Fruit fly (Drosophila melanogaster): ENCODE measurements around the gene Uch.

Uch gene

DNA sequence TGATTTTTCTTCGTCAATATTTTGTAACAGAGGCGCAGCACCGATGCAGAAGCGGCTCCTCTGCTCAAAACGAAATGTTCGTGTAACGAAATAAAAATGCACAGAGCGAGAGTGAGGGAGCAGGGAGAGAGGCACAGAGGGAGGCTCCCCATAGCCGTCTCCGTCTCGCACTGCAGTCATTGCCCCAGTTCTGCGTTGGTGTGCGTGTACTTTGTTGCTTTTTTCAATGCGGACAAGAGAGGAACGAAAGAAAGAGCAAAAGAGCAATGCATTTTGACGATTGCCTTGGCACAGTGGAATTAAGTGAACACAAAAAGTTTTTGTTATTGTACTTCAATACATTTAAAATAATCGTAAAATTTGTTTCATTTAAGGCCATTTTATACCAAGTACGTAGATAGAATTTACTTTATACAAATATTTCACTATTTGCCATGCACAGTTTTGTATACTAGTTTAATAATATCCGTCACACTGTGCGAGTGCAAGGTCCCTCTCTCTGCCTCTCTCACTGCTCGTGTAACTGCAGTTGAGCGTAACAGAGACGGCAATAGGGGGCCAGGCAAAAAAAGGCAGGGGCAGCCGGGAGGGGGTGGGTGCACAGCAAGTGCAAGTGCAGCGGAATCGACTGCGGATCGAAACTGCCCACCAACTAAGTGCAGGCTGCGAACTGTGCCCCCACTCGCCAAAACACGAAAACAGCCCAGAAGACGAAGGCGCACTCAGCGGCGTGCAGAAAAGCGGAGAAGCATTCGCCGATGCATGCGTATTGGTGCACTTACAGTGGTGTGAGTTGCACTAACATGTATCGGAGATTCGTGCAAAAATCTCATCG, 11.8 kb downstream of the Uch start (continued):
- TF ChIP-seq exex (tag; optimal IDR thresholded peaks at IDR 0.05) = peak; percentile 59
- peak; percentile 99 for TF ChIP-seq Sox100B (GFP tag; optimal IDR thresholded peaks at IDR 0.05)
- peak; percentile 99 for TF ChIP-seq CG32772 (GFP tag; IDR thresholded peaks at IDR 0.05)
- TF ChIP-seq esg (GFP tag; conservative IDR thresholded peaks at IDR 0.05) = peak; percentile 98
- peak; percentile 92 for TF ChIP-seq eyg (GFP tag; optimal IDR thresholded peaks at IDR 0.05)
- TF ChIP-seq br (optimal IDR thresholded peaks at IDR 0.05) = no peak
- TF ChIP-seq crp (GFP tag; optimal IDR thresholded peaks at IDR 0.05) = peak; percentile 52 to 73
- TF ChIP-seq Bdp1 (GFP tag; optimal IDR thresholded peaks at IDR 0.05) = peak; percentile 92
- TF ChIP-seq CG15011 (GFP tag; optimal IDR thresholded peaks at IDR 0.05) = peak; percentile 95
- TF ChIP-seq CG6813 (GFP tag; optimal IDR thresholded peaks at IDR 0.05) = peak; percentile 99
- TF ChIP-seq pros (GFP tag; optimal IDR thresholded peaks at IDR 0.05) = peak; percentile 77
- peak; percentile 94 for TF ChIP-seq Ravus (GFP tag; IDR thresholded peaks at IDR 0.05)
- TF ChIP-seq CG15269 (tag; optimal IDR thresholded peaks at IDR 0.05) = peak; percentile 96
- TF ChIP-seq fd3F (GFP tag; optimal IDR thresholded peaks at IDR 0.05) = peak; percentile 76
- peak; percentile 96 for TF ChIP-seq CG4854 (GFP tag; optimal IDR thresholded peaks at IDR 0.05)
- TF ChIP-seq Dfd (GFP tag; optimal IDR thresholded peaks at IDR 0.05) = no peak
- TF ChIP-seq bowl (GFP tag; IDR thresholded peaks at IDR 0.05) = peak; percentile 95
- TF ChIP-seq Ets65A (GFP tag) = peak; percentile 99
- TF ChIP-seq schlank (tag; optimal IDR thresholded peaks at IDR 0.05) = peak; percentile 59
- peak; percentile 74 for TF ChIP-seq Sry-δ (GFP tag; optimal IDR thresholded peaks at IDR 0.05)
- peak; percentile 97 for TF ChIP-seq HHEX (GFP tag; optimal IDR thresholded peaks at IDR 0.05)
- TF ChIP-seq tx (GFP tag; optimal IDR thresholded peaks at IDR 0.05) = peak; percentile 97
- peak; percentile 99 for TF ChIP-seq zen (tag; optimal IDR thresholded peaks at IDR 0.05)
- peak; percentile 98 for TF ChIP-seq CG14050 (GFP tag; IDR thresholded peaks at IDR 0.05)
- peak; percentile 95 for TF ChIP-seq sr (GFP tag; IDR thresholded peaks at IDR 0.05)
- peak; percentile 98 for TF ChIP-seq CG10431 (GFP tag; optimal IDR thresholded peaks at IDR 0.05)
- no peak for TF ChIP-seq zfh2 (GFP tag; optimal IDR thresholded peaks at IDR 0.05)
- TF ChIP-seq klu (GFP tag; IDR thresholded peaks at IDR 0.05) = peak; percentile 89
- peak; percentile 90 for TF ChIP-seq cwo (GFP tag; optimal IDR thresholded peaks at IDR 0.05)
- peak; percentile 99 for TF ChIP-seq ttk (GFP tag; IDR thresholded peaks at IDR 0.05)
- peak; percentile 84; the same call in 1 of the 2 replicates for TF ChIP-seq wdn (GFP tag; IDR thresholded peaks at IDR 0.05)
- peak; percentile 99 for TF ChIP-seq Mes4 (GFP tag; optimal IDR thresholded peaks at IDR 0.05)
- peak; percentile 93 for TF ChIP-seq CG3838 (GFP tag; optimal IDR thresholded peaks at IDR 0.05)
- peak; percentile 97 for TF ChIP-seq Abd-B (GFP tag; optimal IDR thresholded peaks at IDR 0.05)
- peak; percentile 100 for TF ChIP-seq CG17359 (tag; optimal IDR thresholded peaks at IDR 0.05)
- TF ChIP-seq CG31365 (tag; optimal IDR thresholded peaks at IDR 0.05) = peak; percentile 91
- TF ChIP-seq abd-A (tag; optimal IDR thresholded peaks at IDR 0.05) = peak; percentile 51
- no peak for TF ChIP-seq luna (GFP tag; optimal IDR thresholded peaks at IDR 0.05)
- no peak for TF ChIP-seq pfk (GFP tag; optimal IDR thresholded peaks at IDR 0.05)
- peak; percentile 96 for TF ChIP-seq Neu2 (GFP tag; optimal IDR thresholded peaks at IDR 0.05; ENCODE audit: borderline replicate concordance)
- TF ChIP-seq CG16863 (GFP tag; optimal IDR thresholded peaks at IDR 0.05) = peak; percentile 99
- TF ChIP-seq CG10462 (GFP tag; optimal IDR thresholded peaks at IDR 0.05) = peak; percentile 99
- peak; percentile 99 for TF ChIP-seq fd102C (GFP tag; optimal IDR thresholded peaks at IDR 0.05)
- TF ChIP-seq zfh1 (GFP tag; IDR thresholded peaks at IDR 0.05) = peak; percentile 100
- peak; percentile 99 for TF ChIP-seq sim (GFP tag; IDR thresholded peaks at IDR 0.05)
- TF ChIP-seq chinmo (GFP tag; IDR thresholded peaks at IDR 0.05; ENCODE audit: partially characterized antibody) = peak; percentile 73; the same call in 1 of the 4 replicates
- peak; percentile 97 for TF ChIP-seq ind (GFP tag; optimal IDR thresholded peaks at IDR 0.05)
- peak; percentile 99 for TF ChIP-seq fd64A (GFP tag; optimal IDR thresholded peaks at IDR 0.05)
- peak; percentile 95 for TF ChIP-seq da (GFP tag; optimal IDR thresholded peaks at IDR 0.05)
